Worm (Caenorhabditis elegans) whole organism, L1 larva: ENCODE measurements around the gene ttc-4.

Experiments used
- ceh-82 ChIP-seq, 3 experiments: fragments of 150-350 bp in 1 of 3; sonication (generic microtip) in 2 of 3; optimal IDR thresholded peaks; 2 replicates each; lab custom pipeline; 2014 to 2017; ENCODE audit warnings: missing biosample characterization in 3 of 3, missing genetic modification characterization in 3 of 3
- egl-27 ChIP-seq, 2 experiments: fragments of 150-350 bp in 1 of 2; sonication (generic microtip); optimal IDR thresholded peaks; 3 replicates each; lab custom pipeline; 2017 to 2018; ENCODE audit warnings: missing biosample characterization in 2 of 2, missing genetic modification characterization in 2 of 2, missing genetic modification reagents in 2 of 2
- lir-3 ChIP-seq: sonication (generic microtip); optimal IDR thresholded peaks from 2 replicates; lab custom pipeline; 2016; ENCODE audit warnings: mild to moderate bottlenecking, missing genetic modification characterization, moderate library complexity, missing compliant biosample characterization; ENCODE audit not compliant: poor library complexity
- nhr-11 ChIP-seq: fragments of 150-350 bp; optimal IDR thresholded peaks from 2 replicates; lab custom pipeline; 2014; ENCODE audit warnings: missing biosample characterization, missing genetic modification characterization
- nhr-28 ChIP-seq: fragments of 150-350 bp; optimal IDR thresholded peaks from 2 replicates; lab custom pipeline; 2014; ENCODE audit warnings: missing biosample characterization, missing genetic modification characterization
- nhr-77 ChIP-seq: fragments of 150-350 bp; optimal IDR thresholded peaks from 2 replicates; lab custom pipeline; 2014; ENCODE audit warnings: missing biosample characterization, missing genetic modification characterization
- rnt-1 ChIP-seq: sonication (generic microtip); optimal IDR thresholded peaks from 2 replicates; lab custom pipeline; 2016; ENCODE audit warnings: mild to moderate bottlenecking, missing genetic modification characterization, moderate library complexity, missing compliant biosample characterization
- tbx-2 ChIP-seq: sonication (generic microtip); optimal IDR thresholded peaks from 2 replicates; lab custom pipeline; 2016; ENCODE audit warnings: missing genetic modification characterization, missing compliant biosample characterization
- unc-86 ChIP-seq: sonication (generic microtip); optimal IDR thresholded peaks from 2 replicates; lab custom pipeline; 2016; ENCODE audit warnings: missing genetic modification characterization, missing compliant biosample characterization

DNA sequence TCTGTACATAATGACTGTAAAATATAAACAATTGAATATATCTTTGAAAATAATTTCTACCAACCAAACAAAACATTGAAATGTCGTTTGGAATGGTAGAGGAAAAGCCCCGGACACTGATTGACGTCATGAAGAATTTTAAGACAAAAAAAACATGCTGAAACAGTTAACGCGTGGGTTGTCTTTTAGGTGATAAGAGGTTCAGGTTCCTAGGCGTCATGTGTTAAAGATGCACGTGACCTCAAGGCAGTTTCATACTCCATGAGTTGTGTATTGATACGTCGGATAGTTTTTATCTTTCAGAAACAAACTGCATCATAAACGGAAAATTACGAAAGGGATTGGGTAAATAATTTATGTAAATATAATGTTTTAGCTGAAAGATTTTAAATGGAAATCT is 37.4 kb upstream of the ttc-4 start:
- TF ChIP-seq nhr-77 (tag; lab: Kevin White, UChicago), result no peak
- TF ChIP-seq lir-3, result no peak
- TF ChIP-seq rnt-1, result no peak
- no peak for TF ChIP-seq nhr-11 (tag; lab: Kevin White, UChicago)
- TF ChIP-seq egl-27 (tag; optimal IDR thresholded peaks at IDR 0.05; lab: Kevin White, UChicago), result no peak
- TF ChIP-seq tbx-2 (tag; lab: Kevin White, UChicago), result no peak
- no peak for TF ChIP-seq ceh-82 (tag; optimal IDR thresholded peaks at IDR 0.05; lab: Kevin White, UChicago)
- no peak for TF ChIP-seq nhr-28 (tag; lab: Kevin White, UChicago)
- no peak for TF ChIP-seq unc-86
